Comparison of ENCODE assay signal across 2 worm cellular contexts in the genomic region with DNA sequence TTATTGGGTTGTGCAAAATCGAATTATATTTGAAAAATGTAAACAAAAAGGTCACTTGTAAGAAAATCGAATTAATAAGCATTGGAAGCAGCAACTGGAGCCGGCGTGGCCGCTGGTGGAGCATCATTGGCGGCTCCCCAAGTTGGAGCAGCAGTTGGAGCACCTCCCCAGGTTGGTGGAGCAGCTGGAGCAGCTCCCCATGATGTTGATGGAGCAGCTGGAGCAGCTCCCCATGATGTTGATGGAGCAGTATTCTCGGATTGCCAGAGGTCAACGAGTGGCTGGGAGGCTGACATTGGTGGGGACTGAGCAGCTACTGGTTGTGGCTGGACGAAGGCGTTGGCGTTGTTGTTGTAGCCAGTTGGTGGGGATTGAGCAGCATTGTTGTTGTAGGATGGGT.
TF ChIP-seq lines count a peak whose summit lies in the region.

No protein-coding gene starts in this region.

TF ChIP-seq in whole organism, L4 larva, 104 proteins besides CTCF, POLR2A, EP300 and RAD21:
- no peak for TF ChIP-seq fos-1 (tag; optimal IDR thresholded peaks at IDR 0.05; lab: Kevin White, UChicago)
- peak; percentile 91 for TF ChIP-seq set-16 (GFP tag; IDR thresholded peaks at IDR 0.05; lab: Robert Waterston, UW)
- TF ChIP-seq ama-1 (optimal IDR thresholded peaks at IDR 0.05; lab: Kevin White, UChicago) = no peak
- TF ChIP-seq egl-43 (GFP tag; IDR thresholded peaks at IDR 0.05; lab: Robert Waterston, UW) = 0 out of 2 replicates have a peak, but pooled peaks have one; percentile 37

TF ChIP-seq in whole organism, young adult, 124 proteins besides CTCF, POLR2A, EP300 and RAD21:
- TF ChIP-seq egrh-3 (GFP tag; IDR thresholded peaks at IDR 0.05; lab: Robert Waterston, UW) = peak; percentile 85
- TF ChIP-seq atf-7 (tag; optimal IDR thresholded peaks at IDR 0.05; lab: Kevin White, UChicago) = peak; percentile 15
- TF ChIP-seq zfh-2 (GFP tag; conservative IDR thresholded peaks at IDR 0.05; lab: Robert Waterston, UW) = peak; percentile 96
- no peak for TF ChIP-seq tbp1 (GFP tag; optimal IDR thresholded peaks at IDR 0.05; lab: Kevin White, UChicago)
- peak; percentile 25 for TF ChIP-seq F10E7.11 (tag; optimal IDR thresholded peaks at IDR 0.05; lab: Kevin White, UChicago)
